Worm (Caenorhabditis elegans) whole organism, L4 larva: ENCODE results near the gene F19F10.1.

Experiments used
- D1046.2 ChIP-seq: fragments of 200-800 bp; sonication (Bioruptor generic); IDR thresholded peaks from 2 replicates; pipeline ENCODE4 v1.3.6; 2022; ENCODE audit warnings: missing genetic modification characterization, missing compliant biosample characterization
- F10B5.3 ChIP-seq: sonication (generic microtip); optimal IDR thresholded peaks from 2 replicates; lab custom pipeline; 2016; ENCODE audit warnings: mild to moderate bottlenecking, missing genetic modification characterization, missing compliant biosample characterization
- F26F4.8 ChIP-seq: fragments of 200-800 bp; sonication (Bioruptor generic); conservative IDR thresholded peaks from 2 replicates; pipeline ENCODE4 v1.3.6; 2022; ENCODE audit warnings: missing genetic modification characterization, missing compliant biosample characterization
- Y48G9A.11 ChIP-seq: fragments of 200-800 bp; sonication (Bioruptor generic); IDR thresholded peaks from 2 replicates; pipeline ENCODE4 v1.3.6; 2022; ENCODE audit warnings: missing genetic modification reagents, missing genetic modification characterization, missing compliant biosample characterization
- ZK337.2 ChIP-seq: fragments of 200-800 bp; sonication (Bioruptor generic); IDR thresholded peaks from 2 replicates; pipeline ENCODE4 v1.3.6; 2022; ENCODE audit warnings: missing genetic modification reagents, missing genetic modification characterization, missing compliant biosample characterization
- ama-1 ChIP-seq: fragments of 150-350 bp; optimal IDR thresholded peaks from 2 replicates; lab custom pipeline; 2014; ENCODE audit warnings: inconsistent platforms, mixed read lengths
- arid-1 ChIP-seq: fragments of 200-800 bp; sonication (Bioruptor generic); conservative IDR thresholded peaks from 2 replicates; pipeline ENCODE4 v1.3.6; 2022; ENCODE audit warnings: missing genetic modification reagents, missing genetic modification characterization, missing compliant biosample characterization
- ces-1 ChIP-seq: fragments of 150-350 bp; sonication (generic microtip); optimal IDR thresholded peaks from 4 replicates; lab custom pipeline; 2014; ENCODE audit warnings: missing biosample characterization, missing genetic modification reagents, missing genetic modification characterization
- cey-2 ChIP-seq: sonication (generic microtip); optimal IDR thresholded peaks from 3 replicates; lab custom pipeline; 2017; ENCODE audit warnings: missing genetic modification characterization, mild to moderate bottlenecking, missing compliant biosample characterization, antibody characterized with exemption, borderline replicate concordance; ENCODE audit not compliant: insufficient read depth
- daf-16 ChIP-seq, 3 experiments: sonication (generic microtip); optimal IDR thresholded peaks; 2 replicates each; lab custom pipeline; 2016 to 2017; ENCODE audit warnings: missing genetic modification characterization in 3 of 3, missing genetic modification reagents in 3 of 3, mild to moderate bottlenecking in 2 of 3, missing compliant biosample characterization in 2 of 3, missing biosample characterization in 1 of 3, moderate library complexity in 1 of 3
- daf-19 ChIP-seq: fragments of 200-800 bp; sonication (Bioruptor generic); conservative IDR thresholded peaks from 2 replicates; pipeline ENCODE4 v1.3.6; 2022; ENCODE audit warnings: missing genetic modification characterization, missing compliant biosample characterization
- dmd-8 ChIP-seq: fragments of 200-800 bp; sonication (Bioruptor generic); IDR thresholded peaks from 2 replicates; pipeline ENCODE4 v1.3.6; 2022; ENCODE audit warnings: missing genetic modification characterization, missing compliant biosample characterization
- dpl-1 ChIP-seq: fragments of 150-350 bp; optimal IDR thresholded peaks from 2 replicates; lab custom pipeline; 2014; ENCODE audit warnings: missing biosample characterization, missing genetic modification reagents, missing genetic modification characterization
- egl-27 ChIP-seq: sonication (generic microtip); optimal IDR thresholded peaks from 3 replicates; lab custom pipeline; 2017; ENCODE audit warnings: missing biosample characterization, missing genetic modification reagents, missing genetic modification characterization
- fkh-10 ChIP-seq: fragments of 150-350 bp; optimal IDR thresholded peaks from 2 replicates; lab custom pipeline; 2014; ENCODE audit warnings: missing biosample characterization, missing genetic modification reagents, missing genetic modification characterization
- gei-8 ChIP-seq: fragments of 200-800 bp; sonication (Bioruptor generic); optimal IDR thresholded peaks from 2 replicates; lab custom pipeline; 2018; ENCODE audit warnings: mild to moderate bottlenecking, missing genetic modification characterization, missing compliant biosample characterization
- hif-1 ChIP-seq, 2 experiments: sonication (generic microtip); optimal IDR thresholded peaks; 2 replicates each; lab custom pipeline; 2016 to 2017; ENCODE audit warnings: missing compliant biosample characterization in 2 of 2, missing genetic modification characterization in 2 of 2, missing genetic modification reagents in 2 of 2, missing genotype in 2 of 2, mild to moderate bottlenecking in 1 of 2
- hlh-11 ChIP-seq: fragments of 200-800 bp; sonication (Bioruptor generic); optimal IDR thresholded peaks from 2 replicates; lab custom pipeline; 2018; ENCODE audit warnings: mild to moderate bottlenecking, missing genetic modification characterization, missing compliant biosample characterization
- jun-1 ChIP-seq: fragments of 150-350 bp; optimal IDR thresholded peaks from 2 replicates; lab custom pipeline; 2014; ENCODE audit warnings: missing biosample characterization, missing genetic modification reagents, missing genetic modification characterization
- lin-1 ChIP-seq: fragments of 200-800 bp; sonication (Bioruptor generic); IDR thresholded peaks from 2 replicates; pipeline ENCODE4 v1.3.6; 2022; ENCODE audit warnings: missing genetic modification reagents, missing genetic modification characterization, missing compliant biosample characterization
- lin-15B ChIP-seq: fragments of 150-350 bp; sonication (generic microtip); optimal IDR thresholded peaks from 3 replicates; lab custom pipeline; 2014; ENCODE audit warnings: missing biosample characterization, missing genetic modification characterization
- lin-39 ChIP-seq: fragments of 150-350 bp; optimal IDR thresholded peaks from 2 replicates; lab custom pipeline; 2014; ENCODE audit warnings: missing biosample characterization, missing genetic modification reagents, missing genetic modification characterization
- lir-3 ChIP-seq: sonication (generic microtip); optimal IDR thresholded peaks from 2 replicates; lab custom pipeline; 2016; ENCODE audit warnings: mild to moderate bottlenecking, missing genetic modification characterization, missing compliant biosample characterization
- lsy-2 ChIP-seq, 2 experiments: fragments of 150-350 bp in 1 of 2; sonication (generic microtip) in 1 of 2; optimal IDR thresholded peaks; 2 replicates each; lab custom pipeline; 2014 to 2017; ENCODE audit warnings: missing biosample characterization in 2 of 2, missing genetic modification characterization in 2 of 2
- madf-5 ChIP-seq, 2 experiments: fragments of 200-800 bp; sonication (Bioruptor generic); IDR thresholded peaks; 2 replicates each; pipeline ENCODE4 v1.3.6; 2022; ENCODE audit warnings: missing compliant biosample characterization in 2 of 2, missing genetic modification characterization in 2 of 2
- mep-1 ChIP-seq: fragments of 150-350 bp; sonication (generic microtip); optimal IDR thresholded peaks from 3 replicates; lab custom pipeline; 2014; ENCODE audit warnings: missing biosample characterization, missing genetic modification characterization
- mxl-3 ChIP-seq: fragments of 200-800 bp; sonication (Bioruptor generic); optimal IDR thresholded peaks from 2 replicates; lab custom pipeline; 2018; ENCODE audit warnings: mild to moderate bottlenecking, missing genetic modification characterization, missing compliant biosample characterization
- nhr-10 ChIP-seq: fragments of 150-350 bp; optimal IDR thresholded peaks from 2 replicates; lab custom pipeline; 2014; ENCODE audit warnings: missing biosample characterization, missing genetic modification characterization
- nhr-111 ChIP-seq: fragments of 200-800 bp; sonication (Bioruptor generic); optimal IDR thresholded peaks from 2 replicates; lab custom pipeline; 2018; ENCODE audit warnings: mild to moderate bottlenecking, missing genetic modification characterization, missing compliant biosample characterization
- nhr-237 ChIP-seq: sonication (generic microtip); optimal IDR thresholded peaks from 2 replicates; lab custom pipeline; 2017; ENCODE audit warnings: missing biosample characterization, missing genetic modification characterization
- nhr-28 ChIP-seq: fragments of 150-350 bp; optimal IDR thresholded peaks from 2 replicates; lab custom pipeline; 2014; ENCODE audit warnings: missing biosample characterization, missing genetic modification characterization
- nhr-41 ChIP-seq: fragments of 200-800 bp; sonication (Bioruptor generic); IDR thresholded peaks from 2 replicates; pipeline ENCODE4 v1.3.6; 2022; ENCODE audit warnings: missing genetic modification reagents, missing genetic modification characterization, missing compliant biosample characterization
- nhr-48 ChIP-seq: sonication (generic microtip); optimal IDR thresholded peaks from 2 replicates; lab custom pipeline; 2016; ENCODE audit warnings: mild to moderate bottlenecking, missing genetic modification characterization, missing compliant biosample characterization
- nhr-76 ChIP-seq: fragments of 150-350 bp; optimal IDR thresholded peaks from 2 replicates; lab custom pipeline; 2014; ENCODE audit warnings: missing biosample characterization, missing genetic modification characterization
- nhr-77 ChIP-seq: fragments of 150-350 bp; optimal IDR thresholded peaks from 2 replicates; lab custom pipeline; 2014; ENCODE audit warnings: missing biosample characterization, missing genetic modification characterization
- php-3 ChIP-seq: fragments of 200-800 bp; sonication (Bioruptor generic); IDR thresholded peaks from 2 replicates; pipeline ENCODE4 v1.3.6; 2022; ENCODE audit warnings: missing genetic modification reagents, missing genetic modification characterization, missing compliant biosample characterization
- pqm-1 ChIP-seq: sonication (generic microtip); optimal IDR thresholded peaks from 2 replicates; lab custom pipeline; 2017; ENCODE audit warnings: missing biosample characterization, missing genetic modification characterization
- set-16 ChIP-seq: fragments of 200-800 bp; sonication (Bioruptor generic); IDR thresholded peaks from 2 replicates; pipeline ENCODE4 v1.3.6; 2022; ENCODE audit warnings: missing genetic modification reagents, missing genetic modification characterization, missing compliant biosample characterization
- skn-1 ChIP-seq: fragments of 150-350 bp; optimal IDR thresholded peaks from 2 replicates; lab custom pipeline; 2014; ENCODE audit warnings: missing biosample characterization, missing genetic modification characterization
- spr-1 ChIP-seq: sonication (generic microtip); optimal IDR thresholded peaks from 2 replicates; lab custom pipeline; 2016; ENCODE audit warnings: mild to moderate bottlenecking, missing genetic modification characterization, missing compliant biosample characterization
- tra-1 ChIP-seq: fragments of 200-800 bp; sonication (Bioruptor generic); IDR thresholded peaks from 2 replicates; pipeline ENCODE4 v1.3.6; 2022; ENCODE audit warnings: missing genetic modification reagents, missing genetic modification characterization, missing compliant biosample characterization
- unc-130 ChIP-seq: sonication (generic microtip); optimal IDR thresholded peaks from 2 replicates; lab custom pipeline; 2016; ENCODE audit warnings: missing genetic modification reagents, missing genetic modification characterization, missing compliant biosample characterization
- zag-1 ChIP-seq: fragments of 150-350 bp; optimal IDR thresholded peaks from 2 replicates; lab custom pipeline; 2014; ENCODE audit warnings: missing biosample characterization, missing genetic modification characterization
- zfp-3 ChIP-seq: fragments of 200-800 bp; sonication (Bioruptor generic); conservative IDR thresholded peaks from 2 replicates; pipeline ENCODE4 v1.3.6; 2022; ENCODE audit warnings: missing genetic modification reagents, missing genetic modification characterization, missing compliant biosample characterization
- zip-11 ChIP-seq: fragments of 200-800 bp; sonication (Bioruptor generic); IDR thresholded peaks from 2 replicates; pipeline ENCODE4 v1.3.6; 2022; ENCODE audit warnings: missing genetic modification characterization, missing compliant biosample characterization
- zip-2 ChIP-seq: fragments of 150-350 bp; optimal IDR thresholded peaks from 2 replicates; lab custom pipeline; 2014; ENCODE audit warnings: missing biosample characterization, missing genetic modification characterization
- ztf-11 ChIP-seq: fragments of 150-350 bp; optimal IDR thresholded peaks from 2 replicates; lab custom pipeline; 2014; ENCODE audit warnings: missing biosample characterization, missing genetic modification characterization
- ztf-7 ChIP-seq: fragments of 150-350 bp; optimal IDR thresholded peaks from 2 replicates; lab custom pipeline; 2014; ENCODE audit warnings: missing biosample characterization, missing genetic modification characterization

Gene F19F10.1

ce11 chrV:7562947-7563346 is at the start of gene F19F10.1:
Gene F19F10.1 (plus strand): TSS chrV:7563247.
- no peak for TF ChIP-seq nhr-41
- TF ChIP-seq fkh-10 (GFP tag; lab: Kevin White, UChicago): no peak
- no peak for TF ChIP-seq hlh-11 (tag; lab: Kevin White, UChicago)
- TF ChIP-seq dpl-1 (GFP tag; lab: Kevin White, UChicago): no peak
- no peak for TF ChIP-seq lsy-2 (tag; optimal IDR thresholded peaks at IDR 0.05; lab: Kevin White, UChicago)
- TF ChIP-seq nhr-76 (tag; lab: Kevin White, UChicago): no peak
- no peak for TF ChIP-seq jun-1
- no peak for TF ChIP-seq ztf-11 (tag; lab: Kevin White, UChicago)
- TF ChIP-seq php-3: no peak
- TF ChIP-seq zip-2 (tag; lab: Kevin White, UChicago): no peak
- TF ChIP-seq F10B5.3 (tag; lab: Kevin White, UChicago): no peak
- TF ChIP-seq Y48G9A.11 (GFP tag; lab: Robert Waterston, UW): no peak
- no peak for TF ChIP-seq madf-5 (GFP tag; IDR thresholded peaks at IDR 0.05; lab: Robert Waterston, UW)
- no peak for TF ChIP-seq set-16 (GFP tag; lab: Robert Waterston, UW)
- no peak for TF ChIP-seq nhr-111 (GFP tag; lab: Kevin White, UChicago)
- no peak for TF ChIP-seq gei-8 (GFP tag; lab: Kevin White, UChicago)
- no peak for TF ChIP-seq mep-1 (tag; lab: Kevin White, UChicago)
- no peak for TF ChIP-seq lin-15B (tag; lab: Kevin White, UChicago)

- TF ChIP-seq F26F4.8 (GFP tag; lab: Robert Waterston, UW) (no peak), spr-1 (no peak), zag-1 (tag; lab: Kevin White, UChicago) (no peak), arid-1 (GFP tag; lab: Robert Waterston, UW) (no peak), ama-1 (lab: Kevin White, UChicago) (no peak), nhr-10 (tag; lab: Kevin White, UChicago) (no peak), lin-39 (tag; lab: Kevin White, UChicago) (no peak), dmd-8 (no peak), daf-19 (GFP tag; lab: Robert Waterston, UW) (no peak), jun-1 (no peak), mxl-3 (GFP tag; lab: Kevin White, UChicago) (no peak), egl-27 (tag; lab: Kevin White, UChicago) (no peak), set-16 (GFP tag; lab: Robert Waterston, UW) (no peak)
- TF ChIP-seq, all 104 proteins: peak for 0
These were observed 48.1 kb upstream of the F19F10.1 start, which contains the start of gene srb-18 for ce11 chrV:7514939-7515338. Gene srb-18 (plus strand): TSS chrV:7515239.

ce11 chrV:7520077-7520476 is 43.0 kb upstream of the F19F10.1 start, which contains the start of gene srb-19:
Gene srb-19 (minus strand): TSS chrV:7520177.
- TF ChIP-seq dmd-8 (no peak), unc-130 (GFP tag; lab: Kevin White, UChicago) (no peak), hif-1 (tag; optimal IDR thresholded peaks at IDR 0.05; lab: Kevin White, UChicago) (no peak), cey-2 (no peak), nhr-28 (tag; lab: Kevin White, UChicago) (no peak), lin-1 (GFP tag; lab: Robert Waterston, UW) (no peak), skn-1 (tag; lab: Kevin White, UChicago) (no peak), tra-1 (GFP tag; lab: Robert Waterston, UW) (no peak)
- TF ChIP-seq, all 104 proteins: peak for 0

ce11 chrV:7521304-7521703 is 41.7 kb upstream of the F19F10.1 start:
- peak; percentile 19 for TF ChIP-seq nhr-48 (tag; lab: Kevin White, UChicago)
- no peak for TF ChIP-seq nhr-237
- peak; percentile 22 for TF ChIP-seq nhr-77 (tag; lab: Kevin White, UChicago)
- TF ChIP-seq ces-1 (GFP tag; lab: Kevin White, UChicago): no peak
- TF ChIP-seq ZK337.2 (GFP tag; lab: Robert Waterston, UW): no peak
- no peak for TF ChIP-seq unc-130 (GFP tag; lab: Kevin White, UChicago)
- TF ChIP-seq lir-3 (tag; lab: Kevin White, UChicago): no peak
- no peak for TF ChIP-seq D1046.2
- peak; percentile 58 for TF ChIP-seq pqm-1
- peak; percentile 41 for TF ChIP-seq nhr-28 (tag; lab: Kevin White, UChicago)
- TF ChIP-seq zip-11 (GFP tag; lab: Robert Waterston, UW): no peak
- no peak for TF ChIP-seq daf-16 (GFP tag; optimal IDR thresholded peaks at IDR 0.05; lab: Kevin White, UChicago)
- peak; percentile 94 for TF ChIP-seq daf-16 (tag; optimal IDR thresholded peaks at IDR 0.05; lab: Kevin White, UChicago)
- TF ChIP-seq dpl-1 (GFP tag; lab: Kevin White, UChicago): no peak
- TF ChIP-seq zfp-3: no peak
- TF ChIP-seq ztf-7 (tag; lab: Kevin White, UChicago): no peak
